Worm (Caenorhabditis elegans): ENCODE data around the gene scav-3.

DNA sequence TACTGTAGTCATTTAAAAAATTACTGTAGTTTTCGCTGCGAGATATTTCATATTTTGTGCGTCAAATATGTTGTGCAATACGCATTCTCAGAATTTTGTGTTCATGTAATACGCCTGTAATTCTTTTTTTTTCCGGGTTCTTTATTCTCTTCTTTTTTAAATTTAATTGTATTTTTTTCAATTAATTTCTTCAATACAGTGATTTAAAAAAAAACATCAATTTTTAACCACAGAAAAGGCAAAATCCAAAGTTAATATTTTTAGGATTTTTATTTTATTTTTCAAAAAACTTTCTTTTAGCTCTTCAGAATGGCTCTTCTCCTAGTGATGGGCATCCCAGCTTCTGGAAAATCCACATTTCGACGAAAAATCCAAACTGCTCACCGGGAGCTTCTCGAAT, 9.7 kb upstream of the scav-3 start, which contains the start of gene pstk-1:
- TF ChIP-seq ztf-4 (tag; optimal IDR thresholded peaks at IDR 0.05) (no peak), lin-11 (tag; optimal IDR thresholded peaks at IDR 0.05) (no peak), ztf-11 (tag; optimal IDR thresholded peaks at IDR 0.05) (no peak), crh-2 (tag; optimal IDR thresholded peaks at IDR 0.05) (no peak), snpc-4 (tag; optimal IDR thresholded peaks at IDR 0.05) (no peak), nhr-11 (tag; optimal IDR thresholded peaks at IDR 0.05) (no peak), lin-13 (GFP tag; optimal IDR thresholded peaks at IDR 0.05) (no peak), ZK546.5 (tag; optimal IDR thresholded peaks at IDR 0.05) (no peak), nhr-12 (tag; optimal IDR thresholded peaks at IDR 0.05) (no peak), ceh-82 (tag; optimal IDR thresholded peaks at IDR 0.05) (no peak), unc-62 (GFP tag; optimal IDR thresholded peaks at IDR 0.05) (no peak), alr-1 (tag; optimal IDR thresholded peaks at IDR 0.05) (no peak)
